Fruit fly (Drosophila melanogaster): Measurements from ENCODE around the gene CG3430.

CG3430 gene

DNA sequence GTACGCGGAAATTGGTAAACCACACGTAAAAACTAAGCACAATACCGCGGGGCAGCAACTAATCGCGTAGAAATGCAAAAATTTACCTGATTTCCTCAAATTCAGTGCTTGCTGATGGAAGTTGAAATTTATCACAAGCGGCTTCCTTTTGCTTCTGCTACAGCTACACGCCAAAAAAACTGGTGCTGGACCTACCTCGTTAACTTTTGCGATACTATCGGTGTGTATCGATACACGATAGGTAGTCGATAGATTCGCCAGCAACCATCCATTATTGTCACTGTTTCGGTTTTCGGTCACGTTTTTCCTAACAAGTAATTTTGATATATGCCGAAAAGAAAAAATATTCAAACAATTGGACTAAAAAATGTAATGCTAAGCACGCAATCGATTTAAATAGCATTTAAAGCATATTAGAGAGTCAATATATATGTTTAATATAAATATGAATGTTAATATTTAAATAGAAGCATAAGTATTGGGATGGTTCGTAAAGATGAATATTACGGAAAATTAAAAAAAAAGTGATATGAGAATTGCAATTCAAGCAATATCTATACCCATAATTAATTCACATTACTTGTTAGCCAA, 10.7 kb downstream of the CG3430 start, which contains the start of gene Sumo (continued):
- no peak for TF ChIP-seq CG18764 (GFP tag; optimal IDR thresholded peaks at IDR 0.05)
- TF ChIP-seq CG9876 (GFP tag; optimal IDR thresholded peaks at IDR 0.05) = no peak
- TF ChIP-seq CG30431 (GFP tag; optimal IDR thresholded peaks at IDR 0.05) = no peak
- no peak for TF ChIP-seq CG4854 (GFP tag; optimal IDR thresholded peaks at IDR 0.05)
- peak; percentile 98 for TF ChIP-seq CG34224 (GFP tag; IDR thresholded peaks at IDR 0.05; ENCODE audit: partially characterized antibody)
- TF ChIP-seq H2.0 (GFP tag; IDR thresholded peaks at IDR 0.05) = no peak
- TF ChIP-seq stc (GFP tag; IDR thresholded peaks at IDR 0.05) = no peak
- TF ChIP-seq Chrac-16 (GFP tag; optimal IDR thresholded peaks at IDR 0.05) = no peak
- TF ChIP-seq eve (GFP tag; optimal IDR thresholded peaks at IDR 0.05) = no peak
- TF ChIP-seq GATAe (GFP tag; conservative IDR thresholded peaks at IDR 0.05) = no peak
- no peak for TF ChIP-seq dati (GFP tag; IDR thresholded peaks at IDR 0.05)
- TF ChIP-seq Hr3 (GFP tag; optimal IDR thresholded peaks at IDR 0.05) = peak; percentile 17
- no peak for TF ChIP-seq Poxn (GFP tag; IDR thresholded peaks at IDR 0.05)
- TF ChIP-seq CG7987 (GFP tag; optimal IDR thresholded peaks at IDR 0.05) = no peak
- TF ChIP-seq HLH4C (GFP tag; IDR thresholded peaks at IDR 0.05; ENCODE audit: partially characterized antibody) = peak; percentile 97
- no peak for TF ChIP-seq Fer3 (tag; optimal IDR thresholded peaks at IDR 0.05)
- peak; percentile 50 for TF ChIP-seq CG18262 (tag; optimal IDR thresholded peaks at IDR 0.05)
- peak; percentile 85 for TF ChIP-seq Dll (GFP tag; IDR thresholded peaks at IDR 0.05; ENCODE audit: partially characterized antibody)
- peak; percentile 99 for TF ChIP-seq zen2 (GFP tag; IDR thresholded peaks at IDR 0.05; ENCODE audit: partially characterized antibody)
- no peak for TF ChIP-seq fd64A (GFP tag; optimal IDR thresholded peaks at IDR 0.05)
- no peak for TF ChIP-seq CG12236 (GFP tag; optimal IDR thresholded peaks at IDR 0.05)
- no peak for TF ChIP-seq ind (GFP tag; optimal IDR thresholded peaks at IDR 0.05)
- peak; percentile 93 for TF ChIP-seq CG9932 (GFP tag; IDR thresholded peaks at IDR 0.05)
- no peak for TF ChIP-seq bab2 (GFP tag; optimal IDR thresholded peaks at IDR 0.05)
- no peak for TF ChIP-seq toy (GFP tag; IDR thresholded peaks at IDR 0.05)
- no peak for TF ChIP-seq eyg (GFP tag; optimal IDR thresholded peaks at IDR 0.05)
- TF ChIP-seq Dek (tag; optimal IDR thresholded peaks at IDR 0.05) = peak; percentile 42
- peak; percentile 100 for TF ChIP-seq Opbp (GFP tag; IDR thresholded peaks at IDR 0.05; ENCODE audit: partially characterized antibody)
- no peak for TF ChIP-seq trh (GFP tag; optimal IDR thresholded peaks at IDR 0.05)
- TF ChIP-seq CG17612 (GFP tag; IDR thresholded peaks at IDR 0.05) = no peak
- peak; percentile 30 for TF ChIP-seq CG9727 (GFP tag; optimal IDR thresholded peaks at IDR 0.05)
- TF ChIP-seq Meics (GFP tag; optimal IDR thresholded peaks at IDR 0.05) = peak; percentile 25
- TF ChIP-seq Hr39 (optimal IDR thresholded peaks at IDR 0.05) = no peak
- 0 out of 3 replicates have a peak, but pooled peaks have one; percentile 8 for TF ChIP-seq H15 (GFP tag; IDR thresholded peaks at IDR 0.05)
- no peak for TF ChIP-seq croc (GFP tag; conservative IDR thresholded peaks at IDR 0.05)
- no peak for TF ChIP-seq CG11723 (GFP tag; optimal IDR thresholded peaks at IDR 0.05)
- no peak for TF ChIP-seq CG3281 (GFP tag; optimal IDR thresholded peaks at IDR 0.05)
- TF ChIP-seq jumu (GFP tag; optimal IDR thresholded peaks at IDR 0.05) = no peak
- peak; percentile 69 for TF ChIP-seq CG30020 (tag; optimal IDR thresholded peaks at IDR 0.05)
- TF ChIP-seq Ets97D (GFP tag; optimal IDR thresholded peaks at IDR 0.05) = no peak
- no peak for TF ChIP-seq NC2β (GFP tag; optimal IDR thresholded peaks at IDR 0.05)
- TF ChIP-seq CG33557 (GFP tag; optimal IDR thresholded peaks at IDR 0.05) = no peak
- peak; percentile 76 for TF ChIP-seq Rfx (GFP tag; IDR thresholded peaks at IDR 0.05)
- no peak for TF ChIP-seq Trl (optimal IDR thresholded peaks at IDR 0.05)
- no peak for TF ChIP-seq Trl (GFP tag; optimal IDR thresholded peaks at IDR 0.05)
- TF ChIP-seq CG3838 (GFP tag; optimal IDR thresholded peaks at IDR 0.05) = no peak
- TF ChIP-seq CG17829 (tag; optimal IDR thresholded peaks at IDR 0.05) = peak; percentile 32
- no peak for TF ChIP-seq luna (GFP tag; optimal IDR thresholded peaks at IDR 0.05)
- TF ChIP-seq CG7928 (GFP tag; optimal IDR thresholded peaks at IDR 0.05) = no peak
- no peak for TF ChIP-seq Mrtf (GFP tag; IDR thresholded peaks at IDR 0.05)
- TF ChIP-seq CoRest (tag; optimal IDR thresholded peaks at IDR 0.05) = peak; percentile 35
- TF ChIP-seq wor (GFP tag; IDR thresholded peaks at IDR 0.05) = no peak

All from whole organism, embryonic.